Worm (Caenorhabditis elegans) whole organism, L3 larva: Measurements from ENCODE around the gene M04B2.4.

ENCODE experiments used
- fos-1 ChIP-seq: fragments of 150-350 bp; optimal IDR thresholded peaks from 2 replicates; lab custom pipeline; 2014; ENCODE audit warnings: missing biosample characterization, missing genetic modification characterization
- nhr-12 ChIP-seq: fragments of 150-350 bp; optimal IDR thresholded peaks from 2 replicates; lab custom pipeline; 2014; ENCODE audit warnings: missing biosample characterization, missing genetic modification characterization
- pqm-1 ChIP-seq: fragments of 150-350 bp; optimal IDR thresholded peaks from 2 replicates; lab custom pipeline; 2017; ENCODE audit warnings: missing biosample characterization, missing genetic modification characterization, inconsistent platforms
- sea-2 ChIP-seq: fragments of 150-350 bp; sonication (generic microtip); optimal IDR thresholded peaks from 4 replicates; lab custom pipeline; 2014; ENCODE audit warnings: missing biosample characterization, missing genetic modification reagents, missing genetic modification characterization

- TF ChIP-seq pqm-1 (no peak), sea-2 (GFP tag; lab: Kevin White, UChicago) (no peak), fos-1 (no peak), nhr-12 (tag; lab: Kevin White, UChicago) (no peak)
Observed at ce11 chrIV:11489610-11490339, 31.1 kb downstream of the M04B2.4 start.
